Worm (Caenorhabditis elegans): ENCODE data around the gene C28H8.2.

C28H8.2 gene

ce11 chrIII:5950756-5951345, 30.7 kb downstream of the C28H8.2 start:
- TF ChIP-seq mep-1 (tag; optimal IDR thresholded peaks at IDR 0.05) (no peak), dsc-1 (tag; optimal IDR thresholded peaks at IDR 0.05) (no peak), ets-5 (GFP tag; IDR thresholded peaks at IDR 0.05) (no peak), lir-3 (tag; optimal IDR thresholded peaks at IDR 0.05; ENCODE audit: poor library complexity) (no peak), C34B4.2 (tag; optimal IDR thresholded peaks at IDR 0.05) (no peak), mab-9 (GFP tag; IDR thresholded peaks at IDR 0.05) (no peak), rnt-1 (tag; optimal IDR thresholded peaks at IDR 0.05) (peak; percentile 1), fos-1 (tag; optimal IDR thresholded peaks at IDR 0.05) (no peak), Y116A8C.19 (tag; optimal IDR thresholded peaks at IDR 0.05; ENCODE audit: borderline replicate concordance) (no peak), nhr-28 (tag; optimal IDR thresholded peaks at IDR 0.05) (no peak), ama-1 (optimal IDR thresholded peaks at IDR 0.05) (no peak), nhr-71 (tag; optimal IDR thresholded peaks at IDR 0.05) (no peak), ztf-11 (tag; optimal IDR thresholded peaks at IDR 0.05) (no peak), swsn-7 (tag; optimal IDR thresholded peaks at IDR 0.05) (no peak), nhr-84 (tag; optimal IDR thresholded peaks at IDR 0.05) (no peak), lin-35 (GFP tag; optimal IDR thresholded peaks at IDR 0.05) (peak in 1 of 2 experiments; percentile 48), nhr-85 (tag) (no peak), efl-1 (optimal IDR thresholded peaks at IDR 0.05) (no peak), efl-1 (GFP tag; optimal IDR thresholded peaks at IDR 0.05 in 1 of 2) (peak in 1 of 2 experiments; percentile 68)

- TF ChIP-seq dsc-1 (tag; optimal IDR thresholded peaks at IDR 0.05): no peak
- TF ChIP-seq mdl-1 (tag; optimal IDR thresholded peaks at IDR 0.05): peak in 1 of 2 experiments; percentile 63
- peak; percentile 19 for TF ChIP-seq swsn-7 (tag; optimal IDR thresholded peaks at IDR 0.05)
- peak; percentile 1 for TF ChIP-seq F16B12.6 (tag; optimal IDR thresholded peaks at IDR 0.05)
- TF ChIP-seq nhr-11 (tag; optimal IDR thresholded peaks at IDR 0.05): no peak
- peak; percentile 52; the same call in 1 of the 2 replicates for TF ChIP-seq grh-1 (GFP tag; IDR thresholded peaks at IDR 0.05)
- TF ChIP-seq fkh-8 (tag; optimal IDR thresholded peaks at IDR 0.05): peak; percentile 13
- peak; percentile 12 for TF ChIP-seq nhr-47 (tag; optimal IDR thresholded peaks at IDR 0.05)
- peak; percentile 33 for TF ChIP-seq tbx-2 (tag; optimal IDR thresholded peaks at IDR 0.05)
- peak; percentile 84 for TF ChIP-seq lin-14 (GFP tag; optimal IDR thresholded peaks at IDR 0.05)
- no peak for TF ChIP-seq zip-4 (GFP tag; optimal IDR thresholded peaks at IDR 0.05)
- TF ChIP-seq hpl-2 (GFP tag; optimal IDR thresholded peaks at IDR 0.05): no peak
- no peak for TF ChIP-seq ceh-63 (GFP tag; optimal IDR thresholded peaks at IDR 0.05)
- TF ChIP-seq lsy-2 (tag; optimal IDR thresholded peaks at IDR 0.05): peak; percentile 34 to 52
- peak; percentile 59 for TF ChIP-seq mep-1 (tag; optimal IDR thresholded peaks at IDR 0.05)
- no peak for TF ChIP-seq tlp-1 (tag; optimal IDR thresholded peaks at IDR 0.05)
- TF ChIP-seq pag-3 (tag; optimal IDR thresholded peaks at IDR 0.05; ENCODE audit: borderline replicate concordance, insufficient read depth): no peak
- peak; percentile 91 for TF ChIP-seq nhr-85 (tag)
- TF ChIP-seq nhr-20 (tag; optimal IDR thresholded peaks at IDR 0.05): peak; percentile 71
- peak; percentile 46 for TF ChIP-seq blmp-1 (tag; optimal IDR thresholded peaks at IDR 0.05)
- TF ChIP-seq nhr-19 (GFP tag; conservative IDR thresholded peaks at IDR 0.05): peak; percentile 32; the same call in 1 of the 2 replicates
- no peak for TF ChIP-seq hlh-17 (GFP tag; optimal IDR thresholded peaks at IDR 0.05; ENCODE audit: borderline replicate concordance)
- TF ChIP-seq dpl-1 (GFP tag; optimal IDR thresholded peaks at IDR 0.05): peak in 2 of 3 experiments; percentile 25
- peak in 1 of 3 experiments; percentile 12 for TF ChIP-seq ceh-82 (tag; optimal IDR thresholded peaks at IDR 0.05)
- peak; percentile 3 to 53 for TF ChIP-seq lin-35 (GFP tag; optimal IDR thresholded peaks at IDR 0.05)
- TF ChIP-seq unc-86 (tag; optimal IDR thresholded peaks at IDR 0.05): no peak
- TF ChIP-seq nhr-12 (tag; optimal IDR thresholded peaks at IDR 0.05): no peak
- no peak for TF ChIP-seq irx-1 (tag; optimal IDR thresholded peaks at IDR 0.05)
- TF ChIP-seq nhr-71 (tag; optimal IDR thresholded peaks at IDR 0.05): peak; percentile 72
- no peak for TF ChIP-seq xbp-1 (tag; optimal IDR thresholded peaks at IDR 0.05)
- no peak for TF ChIP-seq nhr-28 (tag; optimal IDR thresholded peaks at IDR 0.05)
- TF ChIP-seq unc-62 (GFP tag; optimal IDR thresholded peaks at IDR 0.05): no peak
- no peak for TF ChIP-seq ceh-88 (GFP tag; IDR thresholded peaks at IDR 0.05)
- TF ChIP-seq efl-1 (optimal IDR thresholded peaks at IDR 0.05): peak in 1 of 2 experiments; percentile 14
- peak in 1 of 2 experiments; percentile 93 for TF ChIP-seq efl-1 (GFP tag; optimal IDR thresholded peaks at IDR 0.05 in 1 of 2)
- peak; percentile 72 for TF ChIP-seq snu-23 (GFP tag; optimal IDR thresholded peaks at IDR 0.05)
- peak; percentile 50 for TF ChIP-seq fkh-10 (GFP tag; optimal IDR thresholded peaks at IDR 0.05)
- TF ChIP-seq isw-1 (GFP tag; IDR thresholded peaks at IDR 0.05): no peak
Observed at ce11 chrIII:5951589-5952378, 31.7 kb downstream of the C28H8.2 start.
